Fruit fly (Drosophila melanogaster): ENCODE measurements around the gene Lk6.

- TF ChIP-seq pan (optimal IDR thresholded peaks at IDR 0.05) (no peak), psq (optimal IDR thresholded peaks at IDR 0.05) (no peak), Dll (optimal IDR thresholded peaks at IDR 0.05) (no peak), usp (GFP tag; optimal IDR thresholded peaks at IDR 0.05) (no peak)
Observed at dm6 chr3R:11711376-11711775, 52.9 kb downstream of the Lk6 start, which contains the start of gene CG14720.
